Fruit fly (Drosophila melanogaster): ENCODE results near the gene CG11369.

DNA sequence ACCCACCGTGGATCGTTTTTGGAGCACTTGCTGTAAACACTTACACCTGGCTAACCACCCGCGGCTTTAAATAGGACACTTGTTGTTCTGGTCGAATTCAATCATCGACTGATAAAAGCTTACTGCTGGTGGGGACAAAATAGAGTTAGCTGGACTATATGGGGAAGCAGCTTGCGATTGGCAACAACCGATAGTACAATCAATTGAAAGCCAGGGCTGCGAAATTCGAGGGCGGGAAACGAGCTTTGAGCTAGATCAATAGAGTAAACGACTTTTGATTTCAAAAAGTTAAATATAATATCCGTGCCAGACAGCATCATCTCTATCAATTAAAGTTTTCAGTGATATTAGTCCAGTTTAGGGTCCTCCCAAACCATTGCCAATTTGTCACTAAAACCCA lies 26.2 kb upstream of the CG11369 start, which contains the start of gene CG32719:
- TF ChIP-seq CG8301 (tag; optimal IDR thresholded peaks at IDR 0.05) (no peak), rn (GFP tag; IDR thresholded peaks at IDR 0.05) (no peak), CG10348 (GFP tag; IDR thresholded peaks at IDR 0.05) (no peak), Pif1B (GFP tag; optimal IDR thresholded peaks at IDR 0.05) (no peak), CG4496 (GFP tag; IDR thresholded peaks at IDR 0.05) (no peak), CG32121 (GFP tag; IDR thresholded peaks at IDR 0.05) (no peak), CG12605 (GFP tag; IDR thresholded peaks at IDR 0.05) (no peak), CG17806 (tag; optimal IDR thresholded peaks at IDR 0.05) (no peak), EcR (GFP tag; optimal IDR thresholded peaks at IDR 0.05) (no peak), Pif1A (GFP tag; optimal IDR thresholded peaks at IDR 0.05) (no peak)

Data from whole organism, pupa.